Worm (Caenorhabditis elegans): ENCODE measurements around the gene Y6E2A.1.

- no peak for TF ChIP-seq tbx-7 (tag; optimal IDR thresholded peaks at IDR 0.05)
- TF ChIP-seq fkh-6 (tag; optimal IDR thresholded peaks at IDR 0.05): no peak
- no peak for TF ChIP-seq tbx-2 (tag; optimal IDR thresholded peaks at IDR 0.05)
Observed at ce11 chrV:15721431-15721830, 11.1 kb upstream of the Y6E2A.1 start.

Measured in whole organism, late embryonic.